Fruit fly (Drosophila melanogaster) whole organism, embryonic: ENCODE data around the gene Duba.
A peak's percentile ranks its signal among the peaks of the same experiment; 100 is the strongest.

Source experiments
- Atf3 ChIP-seq: fragments of 200-800 bp; sonication (Bioruptor generic); optimal IDR thresholded peaks from 3 replicates; lab custom pipeline; 2016; ENCODE audit warnings: missing biosample characterization, missing genetic modification characterization
- CG10979 ChIP-seq: fragments of 200-800 bp; sonication (Bioruptor generic); optimal IDR thresholded peaks from 2 replicates; lab custom pipeline; 2018; ENCODE audit warnings: missing biosample characterization, mild to moderate bottlenecking, missing genetic modification characterization, moderate library complexity
- CG11696 ChIP-seq: fragments of 200-800 bp; sonication (Bioruptor generic); IDR thresholded peaks from 2 replicates; pipeline ENCODE4 v1.3.6; 2022; ENCODE audit warnings: missing biosample characterization, missing genetic modification characterization
- CG12659 ChIP-seq: fragments of 200-800 bp; sonication (Bioruptor generic); optimal IDR thresholded peaks from 3 replicates; lab custom pipeline; 2017; ENCODE audit warnings: mild to moderate bottlenecking, missing biosample characterization, missing genetic modification reagents, missing genetic modification characterization
- CG12769 ChIP-seq: fragments of 200-800 bp; sonication (Bioruptor generic); optimal IDR thresholded peaks from 2 replicates; lab custom pipeline; 2019; ENCODE audit warnings: missing biosample characterization, mild to moderate bottlenecking, missing genetic modification characterization, moderate library complexity
- CG13123 ChIP-seq: fragments of 200-800 bp; sonication (Bioruptor generic); optimal IDR thresholded peaks from 2 replicates; lab custom pipeline; 2016; ENCODE audit warnings: missing biosample characterization, missing genetic modification characterization
- CG13296 ChIP-seq: fragments of 200-800 bp; sonication (Bioruptor generic); optimal IDR thresholded peaks from 3 replicates; lab custom pipeline; 2018; ENCODE audit warnings: missing biosample characterization, mild to moderate bottlenecking, missing genetic modification characterization
- CG13624 ChIP-seq: fragments of 200-800 bp; sonication (Bioruptor generic); optimal IDR thresholded peaks from 2 replicates; lab custom pipeline; 2016; ENCODE audit warnings: missing biosample characterization, missing genetic modification characterization
- CG14860 ChIP-seq: fragments of 200-800 bp; sonication (Bioruptor generic); IDR thresholded peaks from 3 replicates; pipeline ENCODE4 v1.3.6; 2022; ENCODE audit warnings: missing biosample characterization, missing genetic modification characterization; ENCODE audit not compliant: partially characterized antibody
- CG15479 ChIP-seq: fragments of 200-800 bp; sonication (Bioruptor generic); optimal IDR thresholded peaks from 3 replicates; lab custom pipeline; 2019; ENCODE audit warnings: missing biosample characterization, mild to moderate bottlenecking, missing genetic modification characterization, moderate library complexity
- CG15514 ChIP-seq: fragments of 200-800 bp; sonication (Bioruptor generic); optimal IDR thresholded peaks from 3 replicates; lab custom pipeline; 2017; ENCODE audit warnings: missing biosample characterization, missing genetic modification characterization, mild to moderate bottlenecking, moderate library complexity, missing genetic modification reagents
- CG1603 ChIP-seq: fragments of 200-800 bp; sonication (Bioruptor generic); optimal IDR thresholded peaks from 2 replicates; lab custom pipeline; 2019; ENCODE audit warnings: missing biosample characterization, mild to moderate bottlenecking, missing genetic modification characterization, moderate library complexity
- CG2120 ChIP-seq: fragments of 200-800 bp; sonication (Bioruptor generic); optimal IDR thresholded peaks from 3 replicates; lab custom pipeline; 2016; ENCODE audit warnings: missing biosample characterization, missing genetic modification characterization
- CG2199 ChIP-seq: fragments of 200-800 bp; sonication (Bioruptor generic); IDR thresholded peaks from 3 replicates; pipeline ENCODE4 v1.3.6; 2022; ENCODE audit warnings: missing biosample characterization, missing genetic modification characterization
- CG3281 ChIP-seq: fragments of 200-800 bp; sonication (Bioruptor generic); optimal IDR thresholded peaks from 3 replicates; lab custom pipeline; 2017; ENCODE audit warnings: missing biosample characterization, mild to moderate bottlenecking, missing genetic modification characterization
- CG43689 ChIP-seq: fragments of 200-800 bp; sonication (Bioruptor generic); IDR thresholded peaks from 2 replicates; pipeline ENCODE4 v1.3.6; 2022; ENCODE audit warnings: missing biosample characterization, missing genetic modification characterization
- CG5953 ChIP-seq: fragments of 200-800 bp; sonication (Bioruptor generic); IDR thresholded peaks from 2 replicates; pipeline ENCODE4 v1.3.6; 2022; ENCODE audit warnings: missing biosample characterization, missing genetic modification characterization
- CG6765 ChIP-seq: fragments of 200-800 bp; sonication (Bioruptor generic); optimal IDR thresholded peaks from 3 replicates; lab custom pipeline; 2017; ENCODE audit warnings: missing biosample characterization, mild to moderate bottlenecking, missing genetic modification characterization
- CG7357 ChIP-seq: fragments of 200-800 bp; sonication (Bioruptor generic); IDR thresholded peaks from 3 replicates; pipeline ENCODE4 v1.3.6; 2022; ENCODE audit warnings: missing biosample characterization, missing genetic modification characterization
- D ChIP-seq, 2 experiments: fragments of 200-800 bp in 1 of 2; fragments of >200 bp in 1 of 2; sonication (Bioruptor generic) in 1 of 2; optimal IDR thresholded peaks; 2 replicates in 1 of 2; 3 replicates in 1 of 2; lab custom pipeline; 2017; ENCODE audit warnings: mild to moderate bottlenecking in 1 of 2, missing biosample characterization in 1 of 2, missing genetic modification characterization in 1 of 2, missing genetic modification reagents in 1 of 2
- Dip2 ChIP-seq: fragments of 200-800 bp; sonication (Bioruptor generic); IDR thresholded peaks from 2 replicates; pipeline ENCODE4 v1.3.6; 2022; ENCODE audit warnings: missing biosample characterization, missing genetic modification characterization
- Hmr ChIP-seq: fragments of 200-800 bp; sonication (Bioruptor generic); optimal IDR thresholded peaks from 3 replicates; lab custom pipeline; 2017; ENCODE audit warnings: mild to moderate bottlenecking, missing biosample characterization, missing genetic modification reagents, missing genetic modification characterization
- Kr ChIP-seq: fragments of 200-800 bp; sonication (Bioruptor generic); optimal IDR thresholded peaks from 2 replicates; lab custom pipeline; 2017; ENCODE audit warnings: missing biosample characterization, mild to moderate bottlenecking, missing genetic modification characterization
- Lim3 ChIP-seq: fragments of 200-800 bp; sonication (Bioruptor generic); IDR thresholded peaks from 2 replicates; pipeline ENCODE4 v1.3.6; 2022; ENCODE audit warnings: missing biosample characterization, missing genetic modification characterization
- Lpt ChIP-seq: fragments of >200 bp; optimal IDR thresholded peaks from 2 replicates; lab custom pipeline; 2018; ENCODE audit warnings: missing biosample characterization, missing genetic modification characterization
- Meics ChIP-seq: fragments of 200-800 bp; sonication (Bioruptor generic); optimal IDR thresholded peaks from 2 replicates; lab custom pipeline; 2017; ENCODE audit warnings: missing biosample characterization, mild to moderate bottlenecking, missing genetic modification characterization
- NC2β ChIP-seq: fragments of 200-800 bp; sonication (Bioruptor generic); optimal IDR thresholded peaks from 2 replicates; lab custom pipeline; 2016; ENCODE audit warnings: missing biosample characterization, missing genetic modification characterization
- NFAT ChIP-seq: fragments of 200-800 bp; sonication (Bioruptor generic); IDR thresholded peaks from 2 replicates; pipeline ENCODE4 v1.3.6; 2022; ENCODE audit warnings: missing biosample characterization, missing genetic modification characterization
- Poxn ChIP-seq: fragments of 200-800 bp; sonication (Bioruptor generic); IDR thresholded peaks from 2 replicates; pipeline ENCODE4 v1.3.6; 2022; ENCODE audit warnings: missing biosample characterization, missing genetic modification characterization
- Ravus ChIP-seq: fragments of 200-800 bp; sonication (Bioruptor generic); IDR thresholded peaks from 2 replicates; pipeline ENCODE4 v1.3.6; 2022; ENCODE audit warnings: missing biosample characterization, missing genetic modification characterization
- ato ChIP-seq: fragments of 200-800 bp; sonication (Bioruptor generic); IDR thresholded peaks from 2 replicates; pipeline ENCODE4 v1.3.6; 2022; ENCODE audit warnings: missing biosample characterization, missing genetic modification characterization; ENCODE audit not compliant: partially characterized antibody
- bowl ChIP-seq: fragments of 200-800 bp; sonication (Bioruptor generic); IDR thresholded peaks from 2 replicates; pipeline ENCODE4 v1.3.6; 2022; ENCODE audit warnings: missing biosample characterization, missing genetic modification characterization
- caup ChIP-seq: fragments of 200-800 bp; sonication (Bioruptor generic); optimal IDR thresholded peaks from 3 replicates; lab custom pipeline; 2017; ENCODE audit warnings: missing biosample characterization, mild to moderate bottlenecking, missing genetic modification characterization, moderate library complexity; ENCODE audit not compliant: severe bottlenecking
- chif ChIP-seq, 2 experiments: fragments of 200-800 bp; sonication (Bioruptor generic); optimal IDR thresholded peaks; 3 replicates each; lab custom pipeline; 2016; ENCODE audit warnings: missing biosample characterization in 2 of 2, missing genetic modification characterization in 2 of 2
- crol ChIP-seq: fragments of 200-800 bp; sonication (Bioruptor generic); IDR thresholded peaks from 2 replicates; pipeline ENCODE4 v1.3.6; 2022; ENCODE audit warnings: missing biosample characterization, missing genetic modification characterization
- crp ChIP-seq, 2 experiments: fragments of 200-800 bp; sonication (Bioruptor generic); optimal IDR thresholded peaks; 2 replicates in 1 of 2; 3 replicates in 1 of 2; lab custom pipeline; 2017; ENCODE audit warnings: missing biosample characterization in 2 of 2, missing genetic modification characterization in 2 of 2, mild to moderate bottlenecking in 1 of 2, moderate library complexity in 1 of 2
- dati ChIP-seq: fragments of 200-800 bp; sonication (Bioruptor generic); IDR thresholded peaks from 2 replicates; pipeline ENCODE4 v1.3.6; 2022; ENCODE audit warnings: missing biosample characterization, missing genetic modification characterization
- ewg ChIP-seq: fragments of 200-800 bp; sonication (Bioruptor generic); optimal IDR thresholded peaks from 3 replicates; lab custom pipeline; 2017; ENCODE audit warnings: mild to moderate bottlenecking, missing biosample characterization, missing genetic modification reagents, missing genetic modification characterization
- fd3F ChIP-seq: fragments of 200-800 bp; sonication (Bioruptor generic); optimal IDR thresholded peaks from 2 replicates; lab custom pipeline; 2018; ENCODE audit warnings: missing biosample characterization, mild to moderate bottlenecking, missing genetic modification characterization, moderate library complexity
- fd64A ChIP-seq: fragments of 200-800 bp; sonication (Bioruptor generic); optimal IDR thresholded peaks from 3 replicates; lab custom pipeline; 2018; ENCODE audit warnings: missing biosample characterization, mild to moderate bottlenecking, missing genetic modification characterization
- gfzf ChIP-seq: fragments of 200-800 bp; sonication (Bioruptor generic); optimal IDR thresholded peaks from 2 replicates; lab custom pipeline; 2016; ENCODE audit warnings: missing biosample characterization, mild to moderate bottlenecking, missing genetic modification characterization, moderate library complexity
- gro ChIP-seq: fragments of 200-800 bp; sonication (Bioruptor generic); optimal IDR thresholded peaks from 2 replicates; lab custom pipeline; 2016; ENCODE audit warnings: missing biosample characterization, missing genetic modification characterization
- hkb ChIP-seq, 2 experiments: fragments of 200-800 bp in 1 of 2; fragments of >200 bp in 1 of 2; sonication (Bioruptor generic) in 1 of 2; IDR thresholded peaks in 1 of 2; optimal IDR thresholded peaks in 1 of 2; 2 replicates each; pipeline versions ENCODE4 v1.3.6 to Lab custom; 2017 to 2022; ENCODE audit warnings: missing biosample characterization in 1 of 2, missing genetic modification characterization in 1 of 2
- lab ChIP-seq: fragments of 200-800 bp; sonication (Bioruptor generic); optimal IDR thresholded peaks from 3 replicates; lab custom pipeline; 2017; ENCODE audit warnings: missing biosample characterization, missing genetic modification characterization, mild to moderate bottlenecking, moderate library complexity, missing genetic modification reagents
- otp ChIP-seq: fragments of 200-800 bp; sonication (Bioruptor generic); IDR thresholded peaks from 3 replicates; pipeline ENCODE4, ENCODE4 v1.3.6; 2022; ENCODE audit warnings: missing biosample characterization, missing genetic modification characterization
- sens ChIP-seq: fragments of 200-800 bp; sonication (Bioruptor generic); peaks from one replicate; lab custom pipeline; 2016; ENCODE audit warnings: missing biosample characterization, missing genetic modification characterization
- sima ChIP-seq: fragments of 200-800 bp; sonication (Bioruptor generic); optimal IDR thresholded peaks from 2 replicates; lab custom pipeline; 2016; ENCODE audit warnings: missing biosample characterization, missing genetic modification characterization
- sisA ChIP-seq: fragments of 200-800 bp; sonication (Bioruptor generic); IDR thresholded peaks from 2 replicates; pipeline ENCODE4 v1.3.6; 2022; ENCODE audit warnings: missing biosample characterization, missing genetic modification characterization
- tx ChIP-seq: fragments of 200-800 bp; sonication (Bioruptor generic); optimal IDR thresholded peaks from 2 replicates; lab custom pipeline; 2016; ENCODE audit warnings: missing biosample characterization, missing genetic modification characterization
- yki ChIP-seq: fragments of >200 bp; optimal IDR thresholded peaks from 3 replicates; lab custom pipeline; 2018
- zen ChIP-seq: fragments of 200-800 bp; sonication (Bioruptor generic); optimal IDR thresholded peaks from 3 replicates; lab custom pipeline; 2018; ENCODE audit warnings: missing biosample characterization, mild to moderate bottlenecking, missing genetic modification characterization, moderate library complexity

The Duba gene

DNA sequence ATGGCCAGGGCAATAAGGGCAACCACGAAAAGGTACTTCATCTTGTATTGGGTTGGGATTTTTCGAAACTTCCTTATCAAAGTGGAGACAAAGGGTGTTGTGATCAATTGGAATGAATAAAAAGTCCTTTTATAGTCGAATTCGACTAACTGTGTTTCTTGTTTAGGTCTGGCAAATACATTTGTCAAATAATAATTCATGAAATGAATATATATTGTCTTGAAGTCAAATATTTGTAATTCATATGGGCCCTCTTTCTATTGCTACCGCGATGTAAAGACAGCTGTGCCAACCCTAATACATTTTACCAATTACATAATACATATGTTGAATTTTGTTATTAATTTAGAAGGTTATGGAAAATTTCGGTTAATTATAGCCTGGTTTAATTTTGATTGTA, 31.9 kb downstream of the Duba start, which contains the start of gene CG33271 (continued):
- TF ChIP-seq D (optimal IDR thresholded peaks at IDR 0.05; lab: Kevin White, UChicago) (no peak), D (GFP tag; optimal IDR thresholded peaks at IDR 0.05; lab: Kevin White, UChicago) (no peak), CG2199 (no peak), Ravus (GFP tag; lab: Robert Waterston, UW) (no peak), dati (GFP tag; lab: Robert Waterston, UW) (no peak), Atf3 (GFP tag; lab: Kevin White, UChicago) (no peak), Kr (no peak), lab (GFP tag; lab: Kevin White, UChicago) (peak; percentile 50), yki (lab: Kevin White, UChicago) (no peak), Hmr (GFP tag; lab: Kevin White, UChicago) (peak; percentile 41), CG5953 (no peak), Lim3 (GFP tag; lab: Robert Waterston, UW) (no peak), CG13123 (no peak), gfzf (GFP tag; lab: Kevin White, UChicago) (no peak), crp (GFP tag; optimal IDR thresholded peaks at IDR 0.05; lab: Kevin White, UChicago) (no peak), CG12769 (tag; lab: Kevin White, UChicago) (no peak), CG10979 (tag; lab: Kevin White, UChicago) (no peak), fd3F (peak; percentile 24), ato (GFP tag; lab: Robert Waterston, UW) (no peak), sisA (GFP tag; lab: Robert Waterston, UW) (no peak), CG6765 (GFP tag; lab: Kevin White, UChicago) (peak; percentile 31), Lpt (GFP tag; lab: Kevin White, UChicago) (no peak), fd64A (GFP tag; lab: Kevin White, UChicago) (no peak), sima (GFP tag; lab: Kevin White, UChicago) (no peak), CG11696 (GFP tag; lab: Robert Waterston, UW) (no peak), Dip2 (GFP tag; lab: Robert Waterston, UW) (no peak), bowl (no peak), Meics (peak; percentile 31), caup (GFP tag; lab: Kevin White, UChicago) (peak; percentile 16), Poxn (GFP tag; lab: Robert Waterston, UW) (no peak), CG15514 (GFP tag; lab: Kevin White, UChicago) (peak; percentile 40), NC2β (GFP tag; lab: Kevin White, UChicago) (no peak), otp (GFP tag; lab: Robert Waterston, UW) (no peak), CG3281 (GFP tag; lab: Kevin White, UChicago) (peak; percentile 31), CG13296 (GFP tag; lab: Kevin White, UChicago) (peak; percentile 2), CG2120 (GFP tag; lab: Kevin White, UChicago) (peak; percentile 13), hkb (optimal IDR thresholded peaks at IDR 0.05; lab: Kevin White, UChicago) (no peak), hkb (GFP tag; IDR thresholded peaks at IDR 0.05; lab: Robert Waterston, UW) (no peak), gro (GFP tag; lab: Kevin White, UChicago) (no peak), chif (GFP tag; optimal IDR thresholded peaks at IDR 0.05; lab: Kevin White, UChicago) (no peak), CG43689 (GFP tag; lab: Robert Waterston, UW) (no peak), CG15479 (GFP tag; lab: Kevin White, UChicago) (no peak), CG13624 (no peak), CG14860 (no peak), NFAT (GFP tag; lab: Robert Waterston, UW) (no peak), sens (GFP tag; lab: Kevin White, UChicago) (peak; percentile 12), tx (GFP tag; lab: Kevin White, UChicago) (no peak), CG12659 (GFP tag; lab: Kevin White, UChicago) (no peak), zen (tag; lab: Kevin White, UChicago) (no peak), crol (GFP tag; lab: Robert Waterston, UW) (no peak), CG1603 (tag; lab: Kevin White, UChicago) (no peak), CG7357 (GFP tag; lab: Robert Waterston, UW) (no peak), ewg (GFP tag; lab: Kevin White, UChicago) (no peak)
